ENCODE assay signal across 5 worm cellular contexts in genomic region chrV:1287276-1287675, ce11.
TF ChIP-seq lines count a peak whose summit lies in the region.

No protein-coding gene starts in this region.

TF ChIP-seq in whole organism, L1 larva, 84 proteins besides CTCF, POLR2A, EP300 and RAD21:
- TF ChIP-seq lin-35 (GFP tag; optimal IDR thresholded peaks at IDR 0.05; lab: Kevin White, UChicago) (peak in 1 of 2 experiments; percentile 11), lin-13 (GFP tag; optimal IDR thresholded peaks at IDR 0.05; lab: Kevin White, UChicago) (no peak), fkh-8 (tag; optimal IDR thresholded peaks at IDR 0.05; lab: Kevin White, UChicago) (peak; percentile 64), lin-39 (tag; optimal IDR thresholded peaks at IDR 0.05; lab: Kevin White, UChicago) (no peak), hlh-17 (GFP tag; optimal IDR thresholded peaks at IDR 0.05; lab: Kevin White, UChicago; ENCODE audit: borderline replicate concordance) (no peak)

TF ChIP-seq in whole organism, L2 larva, 48 proteins besides CTCF, POLR2A, EP300 and RAD21:
- TF ChIP-seq fos-1 (tag; optimal IDR thresholded peaks at IDR 0.05; lab: Kevin White, UChicago), result peak; percentile 4
- TF ChIP-seq sma-9 (GFP tag; optimal IDR thresholded peaks at IDR 0.05; lab: Kevin White, UChicago), result peak; percentile 38
- TF ChIP-seq sma-9 (tag; optimal IDR thresholded peaks at IDR 0.05; lab: Kevin White, UChicago), result no peak
- TF ChIP-seq lsy-2 (tag; optimal IDR thresholded peaks at IDR 0.05; lab: Kevin White, UChicago), result no peak
TF ChIP-seq in whole organism, L2 larva: peak in this region for 2.

TF ChIP-seq in whole organism, L3 larva, 47 proteins besides CTCF, POLR2A, EP300 and RAD21:
- no peak for TF ChIP-seq jun-1 (tag; optimal IDR thresholded peaks at IDR 0.05; lab: Kevin White, UChicago)
- no peak for TF ChIP-seq snpc-4 (tag; optimal IDR thresholded peaks at IDR 0.05; lab: Kevin White, UChicago)
- TF ChIP-seq elt-2 (tag; optimal IDR thresholded peaks at IDR 0.05; lab: Kevin White, UChicago), result peak; percentile 56
- TF ChIP-seq tbx-2 (tag; optimal IDR thresholded peaks at IDR 0.05; lab: Kevin White, UChicago), result no peak
- no peak for TF ChIP-seq ztf-11 (tag; optimal IDR thresholded peaks at IDR 0.05; lab: Kevin White, UChicago)
- no peak for TF ChIP-seq nhr-11 (tag; optimal IDR thresholded peaks at IDR 0.05; lab: Kevin White, UChicago)
- no peak for TF ChIP-seq elt-1 (tag; optimal IDR thresholded peaks at IDR 0.05; lab: Kevin White, UChicago)
- TF ChIP-seq nhr-23 (tag; optimal IDR thresholded peaks at IDR 0.05; lab: Kevin White, UChicago), result no peak

TF ChIP-seq in whole organism, L4 larva, 104 proteins besides CTCF, POLR2A, EP300 and RAD21:
- TF ChIP-seq pqm-1 (tag; optimal IDR thresholded peaks at IDR 0.05; lab: Kevin White, UChicago), result peak; percentile 23
- no peak for TF ChIP-seq daf-16 (GFP tag; optimal IDR thresholded peaks at IDR 0.05; lab: Kevin White, UChicago)
- peak; percentile 59 for TF ChIP-seq daf-16 (tag; optimal IDR thresholded peaks at IDR 0.05; lab: Kevin White, UChicago)
- TF ChIP-seq dmd-6 (GFP tag; IDR thresholded peaks at IDR 0.05; lab: Robert Waterston, UW), result peak; percentile 46
- TF ChIP-seq rbr-2 (tag; optimal IDR thresholded peaks at IDR 0.05; lab: Kevin White, UChicago), result no peak

TF ChIP-seq in whole organism, young adult, 124 proteins besides CTCF, POLR2A, EP300 and RAD21:
- TF ChIP-seq atf-7 (tag; optimal IDR thresholded peaks at IDR 0.05; lab: Kevin White, UChicago) (no peak), nhr-80 (tag; optimal IDR thresholded peaks at IDR 0.05; lab: Kevin White, UChicago) (peak; percentile 2)
TF ChIP-seq in whole organism, young adult: peak in this region for 1.
